Fruit fly (Drosophila melanogaster) whole organism, prepupa: ENCODE results near the gene CG8353.
A peak's percentile ranks its signal among the peaks of the same experiment; 100 is the strongest.

Source experiments
- CG10631 ChIP-seq: fragments of 200-800 bp; sonication (Bioruptor generic); optimal IDR thresholded peaks from 2 replicates; lab custom pipeline; 2016; ENCODE audit warnings: missing biosample characterization, missing genetic modification characterization
- CG10669 ChIP-seq: fragments of 200-800 bp; sonication (Bioruptor generic); optimal IDR thresholded peaks from 3 replicates; lab custom pipeline; 2018; ENCODE audit warnings: missing biosample characterization, mild to moderate bottlenecking, missing genetic modification characterization, moderate library complexity
- CG11294 ChIP-seq: fragments of 200-800 bp; sonication (Bioruptor generic); IDR thresholded peaks from 2 replicates; pipeline ENCODE4 v1.3.6; 2022; ENCODE audit warnings: missing biosample characterization, missing genetic modification characterization
- CG11762 ChIP-seq: fragments of 200-800 bp; sonication (Bioruptor generic); optimal IDR thresholded peaks from 3 replicates; lab custom pipeline; 2016; ENCODE audit warnings: missing biosample characterization, missing genetic modification characterization; ENCODE audit not compliant: insufficient read depth
- CG11902 ChIP-seq: fragments of 200-800 bp; sonication (Bioruptor generic); optimal IDR thresholded peaks from 3 replicates; lab custom pipeline; 2016; ENCODE audit warnings: missing biosample characterization, missing genetic modification characterization
- CG15336 ChIP-seq: fragments of 200-800 bp; sonication (Bioruptor generic); IDR thresholded peaks from 2 replicates; pipeline ENCODE4 v1.3.6; 2022; ENCODE audit warnings: missing biosample characterization, missing genetic modification characterization
- CG1621 ChIP-seq: fragments of 200-800 bp; sonication (Bioruptor generic); optimal IDR thresholded peaks from 3 replicates; lab custom pipeline; 2018; ENCODE audit warnings: missing biosample characterization, mild to moderate bottlenecking, missing genetic modification characterization
- CG16779 ChIP-seq: fragments of 200-800 bp; sonication (Bioruptor generic); optimal IDR thresholded peaks from 3 replicates; lab custom pipeline; 2017; ENCODE audit warnings: missing biosample characterization, mild to moderate bottlenecking, missing genetic modification characterization
- CG3032 ChIP-seq: fragments of 200-800 bp; optimal IDR thresholded peaks from 2 replicates; lab custom pipeline; 2019; ENCODE audit warnings: missing biosample characterization, mild to moderate bottlenecking, missing genetic modification characterization, moderate library complexity
- CG34406 ChIP-seq: fragments of 200-800 bp; sonication (Bioruptor generic); optimal IDR thresholded peaks from 3 replicates; lab custom pipeline; 2016; ENCODE audit warnings: missing biosample characterization, missing genetic modification characterization
- CG3919 ChIP-seq: fragments of 200-800 bp; sonication (Bioruptor generic); optimal IDR thresholded peaks from 3 replicates; lab custom pipeline; 2016; ENCODE audit warnings: missing biosample characterization, missing genetic modification characterization
- CG4318 ChIP-seq: fragments of 200-800 bp; sonication (Bioruptor generic); optimal IDR thresholded peaks from 3 replicates; lab custom pipeline; 2017; ENCODE audit warnings: missing biosample characterization, mild to moderate bottlenecking, missing genetic modification characterization
- CG6163 ChIP-seq: fragments of 200-800 bp; sonication (Bioruptor generic); IDR thresholded peaks from 3 replicates; pipeline ENCODE4 v1.3.6; 2022; ENCODE audit warnings: missing biosample characterization, missing genetic modification characterization
- CG6792 ChIP-seq: fragments of 200-800 bp; sonication (Bioruptor generic); optimal IDR thresholded peaks from 3 replicates; lab custom pipeline; 2016; ENCODE audit warnings: missing biosample characterization, missing genetic modification characterization
- CG6854 ChIP-seq: fragments of 200-800 bp; sonication (Bioruptor generic); optimal IDR thresholded peaks from 2 replicates; lab custom pipeline; 2017; ENCODE audit warnings: missing biosample characterization, mild to moderate bottlenecking, missing genetic modification characterization
- CG8319 ChIP-seq: fragments of 200-800 bp; sonication (Bioruptor generic); optimal IDR thresholded peaks from 3 replicates; lab custom pipeline; 2016; ENCODE audit warnings: missing biosample characterization, missing genetic modification characterization
- CG9139 ChIP-seq: fragments of 200-800 bp; sonication (Bioruptor generic); optimal IDR thresholded peaks from 3 replicates; lab custom pipeline; 2017; ENCODE audit warnings: missing biosample characterization, mild to moderate bottlenecking, missing genetic modification characterization
- Eip75B ChIP-seq: fragments of 200-800 bp; sonication (Bioruptor generic); optimal IDR thresholded peaks from 3 replicates; lab custom pipeline; 2016; ENCODE audit warnings: missing biosample characterization, missing genetic modification characterization
- Eip78C ChIP-seq: fragments of 200-800 bp; sonication (Bioruptor generic); peaks from one replicate; lab custom pipeline; 2016; ENCODE audit warnings: missing biosample characterization, missing genetic modification characterization
- Eip93F ChIP-seq: fragments of 200-800 bp; sonication (Bioruptor generic); optimal IDR thresholded peaks from 2 replicates; lab custom pipeline; 2016; ENCODE audit warnings: missing biosample characterization, mild to moderate bottlenecking, missing genetic modification characterization
- Ets21C ChIP-seq: fragments of 200-800 bp; sonication (Bioruptor generic); optimal IDR thresholded peaks from 3 replicates; lab custom pipeline; 2016; ENCODE audit warnings: missing biosample characterization, missing genetic modification characterization
- Ets96B ChIP-seq: fragments of 200-800 bp; optimal IDR thresholded peaks from 2 replicates; lab custom pipeline; 2019; ENCODE audit warnings: missing biosample characterization, mild to moderate bottlenecking, missing genetic modification characterization, moderate library complexity
- Gug ChIP-seq: fragments of 200-800 bp; sonication (Bioruptor generic); IDR thresholded peaks from 2 replicates; pipeline ENCODE4 v1.3.6; 2022; ENCODE audit warnings: missing biosample characterization, missing genetic modification characterization
- Hr38 ChIP-seq: sonication (Bioruptor generic); optimal IDR thresholded peaks from 2 replicates; lab custom pipeline; 2016; ENCODE audit warnings: missing biosample characterization, missing genetic modification characterization
- Hr4 ChIP-seq: fragments of 200-800 bp; sonication (Bioruptor generic); optimal IDR thresholded peaks from 3 replicates; lab custom pipeline; 2016; ENCODE audit warnings: missing biosample characterization, missing genetic modification characterization
- Lpt ChIP-seq: fragments of 200-800 bp; sonication (Bioruptor generic); optimal IDR thresholded peaks from 3 replicates; lab custom pipeline; 2016; ENCODE audit warnings: missing biosample characterization, missing genetic modification characterization
- Met ChIP-seq: fragments of 200-800 bp; sonication (Bioruptor generic); optimal IDR thresholded peaks from 3 replicates; lab custom pipeline; 2016; ENCODE audit warnings: missing biosample characterization, missing genetic modification characterization
- OdsH ChIP-seq: fragments of 200-800 bp; sonication (Bioruptor generic); optimal IDR thresholded peaks from 3 replicates; lab custom pipeline; 2016; ENCODE audit warnings: missing biosample characterization, missing genetic modification characterization
- Smox ChIP-seq: fragments of 200-800 bp; sonication (Bioruptor generic); optimal IDR thresholded peaks from 3 replicates; lab custom pipeline; 2016; ENCODE audit warnings: missing biosample characterization, missing genetic modification characterization
- Sox102F ChIP-seq: fragments of 200-800 bp; sonication (Bioruptor generic); optimal IDR thresholded peaks from 2 replicates; lab custom pipeline; 2016; ENCODE audit warnings: missing biosample characterization, mild to moderate bottlenecking, missing genetic modification characterization
- Sox14 ChIP-seq: fragments of 200-800 bp; sonication (Bioruptor generic); optimal IDR thresholded peaks from 3 replicates; lab custom pipeline; 2016; ENCODE audit warnings: missing biosample characterization, missing genetic modification characterization
- Sox15 ChIP-seq: fragments of 200-800 bp; sonication (Bioruptor generic); optimal IDR thresholded peaks from 3 replicates; lab custom pipeline; 2016; ENCODE audit warnings: missing biosample characterization, missing genetic modification characterization
- achi ChIP-seq: fragments of 200-800 bp; sonication (Bioruptor generic); optimal IDR thresholded peaks from 3 replicates; lab custom pipeline; 2016; ENCODE audit warnings: missing biosample characterization, missing genetic modification characterization
- acj6 ChIP-seq: fragments of 200-800 bp; sonication (Bioruptor generic); optimal IDR thresholded peaks from 3 replicates; lab custom pipeline; 2016; ENCODE audit warnings: missing biosample characterization, missing genetic modification characterization
- cyc ChIP-seq: fragments of 200-800 bp; sonication (Bioruptor generic); optimal IDR thresholded peaks from 3 replicates; lab custom pipeline; 2016; ENCODE audit warnings: missing biosample characterization, missing genetic modification characterization
- dsx ChIP-seq: fragments of 200-800 bp; optimal IDR thresholded peaks from 3 replicates; lab custom pipeline; 2019; ENCODE audit warnings: missing biosample characterization, mild to moderate bottlenecking, missing genetic modification characterization, moderate library complexity; ENCODE audit not compliant: poor library complexity, severe bottlenecking
- eg ChIP-seq: fragments of 200-800 bp; sonication (Bioruptor generic); IDR thresholded peaks from 3 replicates; pipeline ENCODE4 v1.3.6; 2022; ENCODE audit warnings: missing biosample characterization, missing genetic modification characterization
- esn ChIP-seq: fragments of 200-800 bp; sonication (Bioruptor generic); optimal IDR thresholded peaks from 2 replicates; lab custom pipeline; 2016; ENCODE audit warnings: missing biosample characterization, mild to moderate bottlenecking, missing genetic modification characterization, moderate library complexity
- fd59A ChIP-seq: fragments of 200-800 bp; sonication (Bioruptor generic); optimal IDR thresholded peaks from 2 replicates; lab custom pipeline; 2017; ENCODE audit warnings: missing biosample characterization, mild to moderate bottlenecking, missing genetic modification characterization, missing genetic modification reagents
- fd85E ChIP-seq: fragments of 200-800 bp; sonication (Bioruptor generic); optimal IDR thresholded peaks from 3 replicates; lab custom pipeline; 2016; ENCODE audit warnings: missing biosample characterization, missing genetic modification characterization
- fkh ChIP-seq: fragments of 200-800 bp; sonication (Bioruptor generic); optimal IDR thresholded peaks from 3 replicates; lab custom pipeline; 2017; ENCODE audit warnings: missing biosample characterization, mild to moderate bottlenecking, missing genetic modification characterization, moderate library complexity
- lz ChIP-seq: fragments of 200-800 bp; sonication (Bioruptor generic); optimal IDR thresholded peaks from 3 replicates; lab custom pipeline; 2016; ENCODE audit warnings: missing biosample characterization, missing genetic modification characterization
- net ChIP-seq: fragments of 200-800 bp; sonication (Bioruptor generic); optimal IDR thresholded peaks from 3 replicates; lab custom pipeline; 2016; ENCODE audit warnings: missing biosample characterization, missing genetic modification characterization
- pdm3 ChIP-seq: fragments of 200-800 bp; sonication (Bioruptor generic); optimal IDR thresholded peaks from 3 replicates; lab custom pipeline; 2016; ENCODE audit warnings: missing biosample characterization, missing genetic modification characterization
- salr ChIP-seq, 2 experiments: fragments of 200-800 bp; sonication (Bioruptor generic); optimal IDR thresholded peaks; 3 replicates each; lab custom pipeline; 2016 to 2018; ENCODE audit warnings: missing biosample characterization in 2 of 2, missing genetic modification characterization in 2 of 2, mild to moderate bottlenecking in 1 of 2
- spab ChIP-seq: fragments of 200-800 bp; sonication (Bioruptor generic); optimal IDR thresholded peaks from 2 replicates; lab custom pipeline; 2017; ENCODE audit warnings: missing biosample characterization, mild to moderate bottlenecking, missing genetic modification characterization, missing genetic modification reagents
- ss ChIP-seq, 2 experiments: fragments of 200-800 bp; sonication (Bioruptor generic); optimal IDR thresholded peaks; 2 replicates in 1 of 2; 3 replicates in 1 of 2; lab custom pipeline; 2017 to 2018; ENCODE audit warnings: mild to moderate bottlenecking in 2 of 2, missing biosample characterization in 2 of 2, missing genetic modification characterization in 2 of 2, moderate library complexity in 1 of 2
- svp ChIP-seq: fragments of 200-800 bp; sonication (Bioruptor generic); peaks from one replicate; lab custom pipeline; 2016; ENCODE audit warnings: missing biosample characterization, missing genetic modification characterization
- vri ChIP-seq: fragments of 200-800 bp; sonication (Bioruptor generic); optimal IDR thresholded peaks from 3 replicates; lab custom pipeline; 2016; ENCODE audit warnings: missing biosample characterization, mild to moderate bottlenecking, missing genetic modification characterization

The CG8353 gene

dm6 chr2L:8230255-8230654 lies 16.4 kb downstream of the CG8353 start (continued):
- TF ChIP-seq Hr38 (GFP tag; lab: Kevin White, UChicago) (no peak), Lpt (GFP tag; lab: Kevin White, UChicago) (no peak), CG34406 (GFP tag; lab: Kevin White, UChicago) (no peak), vri (GFP tag; lab: Kevin White, UChicago) (no peak), fd85E (GFP tag; lab: Kevin White, UChicago) (no peak), Eip78C (GFP tag; lab: Kevin White, UChicago) (peak; percentile 22), CG6163 (peak; percentile 55; the same call in 2 of the 3 replicates), net (GFP tag; lab: Kevin White, UChicago) (no peak), OdsH (GFP tag; lab: Kevin White, UChicago) (peak; percentile 46), Ets21C (GFP tag; lab: Kevin White, UChicago) (no peak), fd59A (GFP tag; lab: Kevin White, UChicago) (no peak), CG11902 (no peak), Eip75B (GFP tag; lab: Kevin White, UChicago) (no peak), Sox102F (no peak), ss (GFP tag; optimal IDR thresholded peaks at IDR 0.05; lab: Kevin White, UChicago) (no peak), spab (peak; percentile 15), CG3919 (GFP tag; lab: Kevin White, UChicago) (no peak), Met (no peak), CG9139 (GFP tag; lab: Kevin White, UChicago) (no peak), CG15336 (GFP tag; lab: Robert Waterston, UW) (peak; percentile 24; the same call in 1 of the 2 replicates), pdm3 (peak; percentile 7), fkh (GFP tag; lab: Kevin White, UChicago) (no peak), svp (GFP tag; lab: Kevin White, UChicago) (peak; percentile 70), CG6854 (no peak), cyc (no peak)

DNA sequence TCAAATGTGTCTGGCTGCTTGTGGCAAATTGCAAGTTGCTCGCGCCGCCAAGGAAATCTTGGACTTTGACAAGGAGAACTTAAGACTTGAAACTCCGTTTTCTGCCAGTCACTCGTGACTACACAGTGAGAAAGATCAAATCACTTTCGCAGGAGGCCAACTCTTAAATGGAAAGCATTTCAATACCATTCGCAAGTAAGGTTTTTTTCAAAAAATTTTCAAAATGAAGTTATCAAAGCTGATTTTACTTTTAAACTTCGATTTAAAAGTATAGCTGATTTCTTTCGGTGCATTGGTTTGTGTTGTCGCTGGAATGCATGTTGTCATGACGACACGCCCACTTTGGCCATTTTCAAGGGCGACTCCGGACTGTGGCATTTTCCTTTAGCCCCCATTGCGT lies 18.5 kb downstream of the CG8353 start:
- TF ChIP-seq Sox15 (GFP tag; lab: Kevin White, UChicago): peak; percentile 48
- peak; percentile 78 to 86 for TF ChIP-seq salr (GFP tag; optimal IDR thresholded peaks at IDR 0.05; lab: Kevin White, UChicago)
- peak; percentile 77 for TF ChIP-seq acj6 (GFP tag; lab: Kevin White, UChicago)
- peak; percentile 70 for TF ChIP-seq CG8319
- TF ChIP-seq CG11294 (GFP tag; lab: Robert Waterston, UW): peak; percentile 69; the same call in 1 of the 2 replicates
- TF ChIP-seq CG10631 (GFP tag; lab: Kevin White, UChicago): peak; percentile 85
- TF ChIP-seq Sox14: peak; percentile 82
- TF ChIP-seq OdsH (GFP tag; lab: Kevin White, UChicago): peak; percentile 82
- TF ChIP-seq Eip93F: no peak
- TF ChIP-seq eg (GFP tag; lab: Robert Waterston, UW): peak; percentile 82
- TF ChIP-seq CG6854: peak; percentile 1
- TF ChIP-seq CG3919 (GFP tag; lab: Kevin White, UChicago): peak; percentile 86
- no peak for TF ChIP-seq Hr38 (GFP tag; lab: Kevin White, UChicago)
- TF ChIP-seq Ets21C (GFP tag; lab: Kevin White, UChicago): peak; percentile 46
- TF ChIP-seq CG15336 (GFP tag; lab: Robert Waterston, UW): peak; percentile 85
- TF ChIP-seq lz: peak; percentile 62
- TF ChIP-seq ss (GFP tag; optimal IDR thresholded peaks at IDR 0.05; lab: Kevin White, UChicago): peak; percentile 89 to 91
- peak; percentile 57 for TF ChIP-seq CG4318
- TF ChIP-seq Smox (GFP tag; lab: Kevin White, UChicago): peak; percentile 49
- TF ChIP-seq CG10669 (GFP tag; lab: Kevin White, UChicago): peak; percentile 91
- peak; percentile 73 for TF ChIP-seq CG6792
- peak; percentile 91 for TF ChIP-seq CG3032 (tag; lab: Kevin White, UChicago)
- peak; percentile 54 for TF ChIP-seq esn (GFP tag; lab: Kevin White, UChicago)
- TF ChIP-seq dsx (GFP tag; lab: Kevin White, UChicago): peak; percentile 88
- peak; percentile 60 for TF ChIP-seq CG16779 (tag; lab: Kevin White, UChicago)
- peak; percentile 83 for TF ChIP-seq achi (GFP tag; lab: Kevin White, UChicago)
- peak; percentile 72 for TF ChIP-seq CG34406 (GFP tag; lab: Kevin White, UChicago)
- peak; percentile 49 for TF ChIP-seq cyc
- TF ChIP-seq Hr4: peak; percentile 71
- TF ChIP-seq Eip78C (GFP tag; lab: Kevin White, UChicago): peak; percentile 94
- peak; percentile 89 for TF ChIP-seq CG1621 (tag; lab: Kevin White, UChicago)
- peak; percentile 85 for TF ChIP-seq Ets96B (tag; lab: Kevin White, UChicago)
- peak; percentile 82 for TF ChIP-seq Eip75B (GFP tag; lab: Kevin White, UChicago)
- TF ChIP-seq CG11762: peak; percentile 81
- peak; percentile 73 for TF ChIP-seq Gug (GFP tag; lab: Robert Waterston, UW)
- TF ChIP-seq Lpt (GFP tag; lab: Kevin White, UChicago): peak; percentile 70
- peak; percentile 77 for TF ChIP-seq pdm3
- peak; percentile 93 for TF ChIP-seq CG6163
